Worm (Caenorhabditis elegans): ENCODE data around the gene ttll-11.
A peak's percentile ranks its signal among the peaks of the same experiment; 100 is the strongest.

DNA sequence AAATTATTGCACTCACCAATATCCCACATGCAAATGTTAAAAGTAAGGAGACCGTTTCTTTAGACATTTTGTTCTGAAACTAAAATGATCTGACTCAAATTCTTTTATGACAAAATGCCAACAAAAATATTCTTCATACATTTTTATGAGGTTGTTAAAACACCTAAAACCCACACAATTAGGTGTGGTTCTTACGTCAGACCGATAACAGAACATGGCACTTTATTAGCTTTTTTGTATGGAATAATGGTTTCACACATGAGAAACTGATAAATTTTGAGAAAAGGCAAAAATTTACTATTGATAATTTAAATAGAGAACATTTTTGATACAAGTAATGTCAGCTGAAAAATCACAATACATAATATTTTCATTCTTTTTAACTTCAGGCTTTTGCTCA, 43.9 kb upstream of the ttll-11 start, which contains the start of gene C49C8.5:
- no peak for TF ChIP-seq egl-27 (tag; optimal IDR thresholded peaks at IDR 0.05)
- TF ChIP-seq nhr-12 (tag; optimal IDR thresholded peaks at IDR 0.05) = no peak
- TF ChIP-seq lsy-2 (tag; optimal IDR thresholded peaks at IDR 0.05) = no peak
- TF ChIP-seq unc-62 (GFP tag; optimal IDR thresholded peaks at IDR 0.05) = no peak
- TF ChIP-seq nhr-11 (tag; optimal IDR thresholded peaks at IDR 0.05) = no peak
- no peak for TF ChIP-seq nhr-77 (tag; optimal IDR thresholded peaks at IDR 0.05)
- no peak for TF ChIP-seq ztf-11 (tag; optimal IDR thresholded peaks at IDR 0.05)
- TF ChIP-seq R02D3.7 (tag; optimal IDR thresholded peaks at IDR 0.05) = no peak
- TF ChIP-seq unc-39 (tag; optimal IDR thresholded peaks at IDR 0.05) = no peak
- TF ChIP-seq snpc-4 (tag; optimal IDR thresholded peaks at IDR 0.05) = no peak
- TF ChIP-seq alr-1 (tag; optimal IDR thresholded peaks at IDR 0.05) = no peak
- peak; percentile 42 for TF ChIP-seq fos-1 (tag; optimal IDR thresholded peaks at IDR 0.05)
- TF ChIP-seq ceh-16 (tag; optimal IDR thresholded peaks at IDR 0.05) = no peak
